Worm (Caenorhabditis elegans): ENCODE results near the gene sec-20.

DNA sequence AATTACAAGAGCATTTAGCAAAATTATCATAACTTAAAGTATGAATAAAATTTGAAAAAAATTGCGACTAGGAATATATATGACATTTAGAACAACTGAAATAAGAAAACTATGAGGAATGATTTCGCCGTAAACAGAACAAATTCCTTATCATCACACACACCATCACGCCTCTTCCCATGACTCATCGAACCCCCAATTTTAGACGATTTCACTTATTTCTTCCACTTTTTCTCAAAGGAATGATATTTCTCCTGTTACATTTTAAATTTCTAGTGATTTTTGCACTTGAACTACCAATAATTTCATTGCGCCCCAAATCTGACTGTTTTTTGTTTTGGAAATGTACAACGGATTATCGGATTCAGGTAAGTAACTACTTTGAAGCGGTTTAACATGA, 35.3 kb upstream of the sec-20 start, which contains the start of the genes zig-13 and ver-1:
- TF ChIP-seq ama-1 (optimal IDR thresholded peaks at IDR 0.05) (no peak), scrt-1 (GFP tag; IDR thresholded peaks at IDR 0.05) (no peak), aly-1 (tag; optimal IDR thresholded peaks at IDR 0.05) (no peak), pes-1 (GFP tag; IDR thresholded peaks at IDR 0.05) (no peak), sea-1 (GFP tag; conservative IDR thresholded peaks at IDR 0.05) (no peak), tra-4 (tag; optimal IDR thresholded peaks at IDR 0.05) (no peak), ceh-36 (tag; optimal IDR thresholded peaks at IDR 0.05) (no peak), ets-7 (tag; optimal IDR thresholded peaks at IDR 0.05) (no peak), hnd-1 (tag; optimal IDR thresholded peaks at IDR 0.05) (no peak), flt-1 (GFP tag; IDR thresholded peaks at IDR 0.05) (no peak), tbx-37 (GFP tag; conservative IDR thresholded peaks at IDR 0.05) (no peak), hmbx-1 (tag; optimal IDR thresholded peaks at IDR 0.05) (no peak), tbx-11 (GFP tag; IDR thresholded peaks at IDR 0.05) (no peak)
